Comparison of ENCODE assay signal across 5 fruit fly cellular contexts in the genomic region with DNA sequence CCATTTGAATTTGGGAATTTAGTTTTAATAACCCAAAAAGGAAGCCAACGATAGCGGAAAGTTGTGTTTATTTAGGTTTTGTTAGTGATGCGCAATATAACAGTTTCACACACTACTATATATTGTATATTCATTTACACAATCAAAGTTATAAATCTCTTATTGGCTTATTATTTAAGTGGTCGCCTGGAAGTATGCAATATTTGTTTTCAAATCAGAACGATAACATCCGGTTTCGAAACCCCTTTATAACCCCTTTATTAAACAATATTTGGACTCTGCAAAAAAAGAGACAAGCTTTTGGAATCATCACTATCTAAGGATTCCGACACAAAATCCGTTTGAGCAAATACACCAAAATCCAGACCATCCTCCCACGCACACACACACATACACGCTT.
A peak's percentile ranks its signal among the peaks of the same experiment; 100 is the strongest.
TF ChIP-seq lines count a peak whose summit lies in the region.

No protein-coding gene starts in this region.

- no peak for TF ChIP-seq CTCF in whole organism, embryonic (GFP tag; optimal IDR thresholded peaks at IDR 0.05; lab: Kevin White, UChicago)

TF ChIP-seq in whole organism, adult, 20 proteins besides CTCF, POLR2A, EP300 and RAD21:
- TF ChIP-seq CG12768 (GFP tag; optimal IDR thresholded peaks at IDR 0.05; lab: Kevin White, UChicago) (peak; percentile 4), CG7101 (tag; optimal IDR thresholded peaks at IDR 0.05; lab: Kevin White, UChicago) (peak; percentile 19), cic (GFP tag; optimal IDR thresholded peaks at IDR 0.05; lab: Kevin White, UChicago) (no peak), ovo (GFP tag; optimal IDR thresholded peaks at IDR 0.05; lab: Kevin White, UChicago) (no peak), CG11617 (GFP tag; optimal IDR thresholded peaks at IDR 0.05; lab: Kevin White, UChicago) (peak; percentile 32), Mnt (GFP tag; optimal IDR thresholded peaks at IDR 0.05; lab: Kevin White, UChicago) (no peak), pad (GFP tag; optimal IDR thresholded peaks at IDR 0.05; lab: Kevin White, UChicago) (no peak), CG7045 (GFP tag; optimal IDR thresholded peaks at IDR 0.05; lab: Kevin White, UChicago) (no peak), bab1 (GFP tag; optimal IDR thresholded peaks at IDR 0.05; lab: Kevin White, UChicago) (peak; percentile 60), CG1620 (GFP tag; optimal IDR thresholded peaks at IDR 0.05; lab: Kevin White, UChicago) (no peak), Clk (GFP tag; optimal IDR thresholded peaks at IDR 0.05; lab: Kevin White, UChicago) (no peak), kay (GFP tag; lab: Kevin White, UChicago; ENCODE audit: borderline replicate concordance) (no peak), cnc (optimal IDR thresholded peaks at IDR 0.05; lab: Kevin White, UChicago) (no peak), CG33017 (tag; optimal IDR thresholded peaks at IDR 0.05; lab: Kevin White, UChicago) (no peak), Hr96 (GFP tag; optimal IDR thresholded peaks at IDR 0.05; lab: Kevin White, UChicago) (no peak), toe (GFP tag; optimal IDR thresholded peaks at IDR 0.05; lab: Kevin White, UChicago) (peak; percentile 33)

TF ChIP-seq in whole organism, embryonic, 481 proteins besides CTCF, POLR2A, EP300 and RAD21 (continues in another document):
- TF ChIP-seq Meics (GFP tag; optimal IDR thresholded peaks at IDR 0.05; lab: Kevin White, UChicago), result peak; percentile 42
- TF ChIP-seq insv (GFP tag; optimal IDR thresholded peaks at IDR 0.05; lab: Kevin White, UChicago), result peak in 1 of 2 experiments; percentile 89
- peak; percentile 22 for TF ChIP-seq CG15514 (GFP tag; optimal IDR thresholded peaks at IDR 0.05; lab: Kevin White, UChicago)
- TF ChIP-seq Med (GFP tag; lab: Kevin White, UChicago), result peak; percentile 87
- peak; percentile 7 for TF ChIP-seq NfI (GFP tag; optimal IDR thresholded peaks at IDR 0.05; lab: Kevin White, UChicago)
- peak; percentile 6 for TF ChIP-seq CG12071 (GFP tag; optimal IDR thresholded peaks at IDR 0.05; lab: Kevin White, UChicago)
- no peak for TF ChIP-seq tap (tag; optimal IDR thresholded peaks at IDR 0.05; lab: Kevin White, UChicago)
- no peak for TF ChIP-seq kni (GFP tag; optimal IDR thresholded peaks at IDR 0.05; lab: Kevin White, UChicago)
- TF ChIP-seq HHEX (GFP tag; optimal IDR thresholded peaks at IDR 0.05; lab: Kevin White, UChicago), result peak; percentile 51
- TF ChIP-seq CG2116 (GFP tag; optimal IDR thresholded peaks at IDR 0.05; lab: Kevin White, UChicago), result peak; percentile 14
- no peak for TF ChIP-seq gcm (GFP tag; optimal IDR thresholded peaks at IDR 0.05; lab: Kevin White, UChicago)
- TF ChIP-seq lab (GFP tag; optimal IDR thresholded peaks at IDR 0.05; lab: Kevin White, UChicago), result peak; percentile 60
- peak; percentile 51 for TF ChIP-seq mirr (GFP tag; optimal IDR thresholded peaks at IDR 0.05; lab: Kevin White, UChicago)
- no peak for TF ChIP-seq Kr (GFP tag; optimal IDR thresholded peaks at IDR 0.05; lab: Kevin White, UChicago)
- peak; percentile 26 for TF ChIP-seq stwl (tag; optimal IDR thresholded peaks at IDR 0.05; lab: Kevin White, UChicago)
- TF ChIP-seq CG34376 (GFP tag; optimal IDR thresholded peaks at IDR 0.05; lab: Kevin White, UChicago), result peak; percentile 34
- no peak for TF ChIP-seq pan (optimal IDR thresholded peaks at IDR 0.05; lab: Kevin White, UChicago)
- peak in 1 of 2 experiments; percentile 15 for TF ChIP-seq pan (GFP tag; optimal IDR thresholded peaks at IDR 0.05 in 1 of 2, IDR thresholded peaks at IDR 0.05 in 1 of 2)

TF ChIP-seq in whole organism, prepupa, 60 proteins besides CTCF, POLR2A, EP300 and RAD21 (continues in another document):
- TF ChIP-seq CG32006 (GFP tag; optimal IDR thresholded peaks at IDR 0.05; lab: Kevin White, UChicago), result no peak
- TF ChIP-seq Gug (GFP tag; IDR thresholded peaks at IDR 0.05; lab: Robert Waterston, UW), result no peak
- no peak for TF ChIP-seq Hr38 (GFP tag; optimal IDR thresholded peaks at IDR 0.05; lab: Kevin White, UChicago)
- no peak for TF ChIP-seq CG11762 (GFP tag; optimal IDR thresholded peaks at IDR 0.05; lab: Kevin White, UChicago; ENCODE audit: insufficient read depth)
- no peak for TF ChIP-seq fd85E (GFP tag; optimal IDR thresholded peaks at IDR 0.05; lab: Kevin White, UChicago)
- peak; percentile 36 for TF ChIP-seq CG3919 (GFP tag; optimal IDR thresholded peaks at IDR 0.05; lab: Kevin White, UChicago)
- peak; percentile 18; the same call in 1 of the 3 replicates for TF ChIP-seq eg (GFP tag; IDR thresholded peaks at IDR 0.05; lab: Robert Waterston, UW)
- TF ChIP-seq CG8119 (GFP tag; IDR thresholded peaks at IDR 0.05; lab: Robert Waterston, UW), result 0 out of 3 replicates have a peak, but pooled peaks have one; percentile 22
- TF ChIP-seq dsx (GFP tag; optimal IDR thresholded peaks at IDR 0.05; lab: Kevin White, UChicago; ENCODE audit: poor library complexity, severe bottlenecking), result no peak
- no peak for TF ChIP-seq CG15336 (GFP tag; IDR thresholded peaks at IDR 0.05; lab: Robert Waterston, UW)
- TF ChIP-seq CG11294 (GFP tag; IDR thresholded peaks at IDR 0.05; lab: Robert Waterston, UW), result no peak
- TF ChIP-seq Ets21C (GFP tag; optimal IDR thresholded peaks at IDR 0.05; lab: Kevin White, UChicago), result no peak
- TF ChIP-seq CG10631 (GFP tag; optimal IDR thresholded peaks at IDR 0.05; lab: Kevin White, UChicago), result no peak
- no peak for TF ChIP-seq Eip75B (GFP tag; optimal IDR thresholded peaks at IDR 0.05; lab: Kevin White, UChicago)
- TF ChIP-seq CG6792 (GFP tag; optimal IDR thresholded peaks at IDR 0.05; lab: Kevin White, UChicago), result peak; percentile 5
- peak in 1 of 2 experiments; percentile 13 for TF ChIP-seq ss (GFP tag; optimal IDR thresholded peaks at IDR 0.05; lab: Kevin White, UChicago)
- TF ChIP-seq fd59A (GFP tag; optimal IDR thresholded peaks at IDR 0.05; lab: Kevin White, UChicago), result no peak
- TF ChIP-seq CG10669 (GFP tag; optimal IDR thresholded peaks at IDR 0.05; lab: Kevin White, UChicago), result no peak

TF ChIP-seq in whole organism, pupa, 21 proteins besides CTCF, POLR2A, EP300 and RAD21:
- no peak for TF ChIP-seq EcR (GFP tag; optimal IDR thresholded peaks at IDR 0.05; lab: Kevin White, UChicago)
- no peak for TF ChIP-seq CG17806 (tag; optimal IDR thresholded peaks at IDR 0.05; lab: Kevin White, UChicago)
- peak; percentile 25; the same call in 2 of the 3 replicates for TF ChIP-seq CG4496 (GFP tag; IDR thresholded peaks at IDR 0.05; lab: Robert Waterston, UW)
- TF ChIP-seq CG14655 (GFP tag; optimal IDR thresholded peaks at IDR 0.05; lab: Kevin White, UChicago), result no peak
- no peak for TF ChIP-seq CG9948 (tag; optimal IDR thresholded peaks at IDR 0.05; lab: Kevin White, UChicago)
- peak; percentile 29 for TF ChIP-seq Pif1A (GFP tag; optimal IDR thresholded peaks at IDR 0.05; lab: Kevin White, UChicago)
- peak; percentile 6 for TF ChIP-seq Snoo (tag; optimal IDR thresholded peaks at IDR 0.05; lab: Kevin White, UChicago)
- no peak for TF ChIP-seq CG12605 (GFP tag; IDR thresholded peaks at IDR 0.05; lab: Robert Waterston, UW)

TF ChIP-seq in whole organism, wandering third instar larva, 38 proteins besides CTCF, POLR2A, EP300 and RAD21:
- no peak for TF ChIP-seq Dif (GFP tag; optimal IDR thresholded peaks at IDR 0.05; lab: Kevin White, UChicago; ENCODE audit: partially characterized antibody)
- TF ChIP-seq Myc (optimal IDR thresholded peaks at IDR 0.05; lab: Kevin White, UChicago), result peak; percentile 17
- peak; percentile 5 for TF ChIP-seq dmrt93B (GFP tag; optimal IDR thresholded peaks at IDR 0.05; lab: Kevin White, UChicago)
- peak; percentile 28 for TF ChIP-seq h (GFP tag; optimal IDR thresholded peaks at IDR 0.05; lab: Kevin White, UChicago)
- no peak for TF ChIP-seq Mio (GFP tag; optimal IDR thresholded peaks at IDR 0.05; lab: Kevin White, UChicago)
- TF ChIP-seq Vsx2 (GFP tag; optimal IDR thresholded peaks at IDR 0.05; lab: Kevin White, UChicago; ENCODE audit: partially characterized antibody), result no peak
- peak; percentile 27 for TF ChIP-seq HLH106 (tag; optimal IDR thresholded peaks at IDR 0.05; lab: Kevin White, UChicago)
- peak; percentile 28 for TF ChIP-seq rgr (GFP tag; optimal IDR thresholded peaks at IDR 0.05; lab: Kevin White, UChicago)
